Fruit fly (Drosophila melanogaster) whole organism: ENCODE data around the gene Gga.

Experiments
- CG8478 ChIP-seq: fragments of >200 bp; optimal IDR thresholded peaks from 2 replicates; lab custom pipeline; 2018; ENCODE audit warnings: inconsistent platforms
- EcR ChIP-seq, 2 experiments: fragments of >200 bp; optimal IDR thresholded peaks; 2 replicates each; lab custom pipeline; 2017; ENCODE audit warnings: missing biosample characterization in 2 of 2, missing genetic modification characterization in 2 of 2, missing genetic modification reagents in 2 of 2

dm6 chrX:9589928-9590327 is 10.9 kb upstream of the Gga start:
- TF ChIP-seq EcR (GFP tag; optimal IDR thresholded peaks at IDR 0.05; lab: Kevin White, UChicago) (no peak), CG8478 (lab: Kevin White, UChicago) (no peak)
